Worm (Caenorhabditis elegans): ENCODE data around the gene C03B1.9.
A peak's percentile ranks its signal among the peaks of the same experiment; 100 is the strongest.

C03B1.9 gene

ce11 chrX:6345785-6346184, 1.1 kb downstream of the C03B1.9 start:
- TF ChIP-seq unc-39 (tag; optimal IDR thresholded peaks at IDR 0.05) (no peak), ceh-83 (GFP tag; optimal IDR thresholded peaks at IDR 0.05) (no peak), ztf-11 (tag; optimal IDR thresholded peaks at IDR 0.05) (no peak), unc-120 (tag; optimal IDR thresholded peaks at IDR 0.05; ENCODE audit: poor library complexity, severe bottlenecking) (no peak), tbx-8 (GFP tag; optimal IDR thresholded peaks at IDR 0.05) (no peak), ceh-43 (GFP tag; optimal IDR thresholded peaks at IDR 0.05) (no peak)

- TF ChIP-seq ceh-43 (GFP tag; optimal IDR thresholded peaks at IDR 0.05) (no peak), nhr-2 (tag; optimal IDR thresholded peaks at IDR 0.05) (peak; percentile 48)
Measured at ce11 chrX:6341513-6341912, 5.4 kb downstream of the C03B1.9 start, which contains the start of gene C03B1.7. TSS of gene C03B1.7 (plus strand) at chrX:6341813.

ce11 chrX:6338446-6338845, 8.5 kb downstream of the C03B1.9 start:
- TF ChIP-seq ceh-83 (GFP tag; optimal IDR thresholded peaks at IDR 0.05) (no peak), sem-2 (GFP tag; optimal IDR thresholded peaks at IDR 0.05) (no peak), tbx-8 (GFP tag; optimal IDR thresholded peaks at IDR 0.05) (no peak), zip-8 (tag; optimal IDR thresholded peaks at IDR 0.05) (no peak), unc-120 (tag; optimal IDR thresholded peaks at IDR 0.05; ENCODE audit: poor library complexity, severe bottlenecking) (no peak), ces-1 (GFP tag; optimal IDR thresholded peaks at IDR 0.05) (no peak), mab-5 (tag; optimal IDR thresholded peaks at IDR 0.05) (no peak), hlh-1 (tag; optimal IDR thresholded peaks at IDR 0.05) (no peak)

- TF ChIP-seq ham-2 (GFP tag; optimal IDR thresholded peaks at IDR 0.05) (no peak), blmp-1 (tag; optimal IDR thresholded peaks at IDR 0.05) (no peak), sptf-1 (tag; optimal IDR thresholded peaks at IDR 0.05) (no peak), ceh-43 (GFP tag; optimal IDR thresholded peaks at IDR 0.05) (no peak), nhr-28 (tag; optimal IDR thresholded peaks at IDR 0.05) (no peak), nhr-237 (tag; optimal IDR thresholded peaks at IDR 0.05) (no peak)
Measured at ce11 chrX:6337951-6338350, 9.0 kb downstream of the C03B1.9 start, which contains the start of gene C03B1.13. TSS of gene C03B1.13 (minus strand) at chrX:6338051.

ce11 chrX:6337338-6337737, 9.6 kb downstream of the C03B1.9 start:
- TF ChIP-seq lin-13 (tag; optimal IDR thresholded peaks at IDR 0.05) (no peak), nhr-28 (tag; optimal IDR thresholded peaks at IDR 0.05) (no peak), lin-32 (GFP tag; optimal IDR thresholded peaks at IDR 0.05) (no peak), pha-4 (tag; optimal IDR thresholded peaks at IDR 0.05) (no peak), flh-1 (GFP tag; optimal IDR thresholded peaks at IDR 0.05) (no peak), ham-2 (GFP tag; optimal IDR thresholded peaks at IDR 0.05) (no peak), snpc-4 (tag; optimal IDR thresholded peaks at IDR 0.05) (no peak), nhr-237 (tag; optimal IDR thresholded peaks at IDR 0.05) (no peak), ceh-83 (GFP tag; optimal IDR thresholded peaks at IDR 0.05) (no peak), zip-8 (tag; optimal IDR thresholded peaks at IDR 0.05) (no peak)

ce11 chrX:6334602-6335001, 12.3 kb downstream of the C03B1.9 start:
- TF ChIP-seq unc-62 (GFP tag; optimal IDR thresholded peaks at IDR 0.05) (no peak), ham-2 (GFP tag; optimal IDR thresholded peaks at IDR 0.05) (no peak), pha-4 (tag; optimal IDR thresholded peaks at IDR 0.05) (no peak), mab-5 (tag; optimal IDR thresholded peaks at IDR 0.05) (no peak)

ce11 chrX:6333998-6334397, 12.9 kb downstream of the C03B1.9 start, which contains the start of gene col-171:
TSS of gene col-171 (plus strand) at chrX:6334298.
- no peak for TF ChIP-seq snpc-4 (tag; optimal IDR thresholded peaks at IDR 0.05)
- TF ChIP-seq bed-3 (GFP tag; optimal IDR thresholded peaks at IDR 0.05), result no peak
- TF ChIP-seq nhr-237 (tag; optimal IDR thresholded peaks at IDR 0.05), result no peak
- TF ChIP-seq ces-1 (GFP tag; optimal IDR thresholded peaks at IDR 0.05), result no peak
- no peak for TF ChIP-seq unc-62 (GFP tag; optimal IDR thresholded peaks at IDR 0.05)
- no peak for TF ChIP-seq lsy-2 (tag; optimal IDR thresholded peaks at IDR 0.05)
- TF ChIP-seq nhr-12 (tag; optimal IDR thresholded peaks at IDR 0.05), result no peak
- TF ChIP-seq lin-13 (tag; optimal IDR thresholded peaks at IDR 0.05), result no peak
- TF ChIP-seq drap-1 (GFP tag; optimal IDR thresholded peaks at IDR 0.05), result no peak

Measured in whole organism, mixed stage, embryonic.